Worm (Caenorhabditis elegans): Measurements from ENCODE around the gene Y39E4B.10.

ce11 chrIII:13201079-13201478 lies 48.4 kb upstream of the Y39E4B.10 start:
- TF ChIP-seq ama-1 (optimal IDR thresholded peaks at IDR 0.05) = no peak
- TF ChIP-seq aly-1 (tag; optimal IDR thresholded peaks at IDR 0.05) = no peak
- TF ChIP-seq ceh-36 (tag; optimal IDR thresholded peaks at IDR 0.05) = no peak
- no peak for TF ChIP-seq tbx-11 (GFP tag; IDR thresholded peaks at IDR 0.05)
- TF ChIP-seq hmbx-1 (tag; optimal IDR thresholded peaks at IDR 0.05) = no peak
- no peak for TF ChIP-seq pes-1 (GFP tag; IDR thresholded peaks at IDR 0.05)
- no peak for TF ChIP-seq scrt-1 (GFP tag; IDR thresholded peaks at IDR 0.05)
